Fruit fly (Drosophila melanogaster) whole organism, prepupa: ENCODE measurements around the gene CG11737.

Experiments used
- Blimp-1 ChIP-seq: fragments of 200-800 bp; sonication (Bioruptor generic); optimal IDR thresholded peaks from 3 replicates; lab custom pipeline; 2017; ENCODE audit warnings: missing biosample characterization, missing genetic modification characterization, mild to moderate bottlenecking, moderate library complexity, missing genetic modification reagents
- CG16779 ChIP-seq: fragments of 200-800 bp; sonication (Bioruptor generic); optimal IDR thresholded peaks from 3 replicates; lab custom pipeline; 2017; ENCODE audit warnings: missing biosample characterization, mild to moderate bottlenecking, missing genetic modification characterization
- CG6854 ChIP-seq: fragments of 200-800 bp; sonication (Bioruptor generic); optimal IDR thresholded peaks from 2 replicates; lab custom pipeline; 2017; ENCODE audit warnings: missing biosample characterization, mild to moderate bottlenecking, missing genetic modification characterization
- CG8632 ChIP-seq: fragments of 200-800 bp; sonication (Bioruptor generic); optimal IDR thresholded peaks from 3 replicates; lab custom pipeline; 2016; ENCODE audit warnings: missing biosample characterization, missing genetic modification characterization
- Eip75B ChIP-seq: fragments of 200-800 bp; sonication (Bioruptor generic); optimal IDR thresholded peaks from 3 replicates; lab custom pipeline; 2016; ENCODE audit warnings: missing biosample characterization, missing genetic modification characterization
- Gug ChIP-seq: fragments of 200-800 bp; sonication (Bioruptor generic); IDR thresholded peaks from 2 replicates; pipeline ENCODE4 v1.3.6; 2022; ENCODE audit warnings: missing biosample characterization, missing genetic modification characterization
- Sox14 ChIP-seq: fragments of 200-800 bp; sonication (Bioruptor generic); optimal IDR thresholded peaks from 3 replicates; lab custom pipeline; 2016; ENCODE audit warnings: missing biosample characterization, missing genetic modification characterization
- lz ChIP-seq: fragments of 200-800 bp; sonication (Bioruptor generic); optimal IDR thresholded peaks from 3 replicates; lab custom pipeline; 2016; ENCODE audit warnings: missing biosample characterization, missing genetic modification characterization
- vri ChIP-seq: fragments of 200-800 bp; sonication (Bioruptor generic); optimal IDR thresholded peaks from 3 replicates; lab custom pipeline; 2016; ENCODE audit warnings: missing biosample characterization, mild to moderate bottlenecking, missing genetic modification characterization

- TF ChIP-seq CG8632 (no peak), vri (GFP tag; lab: Kevin White, UChicago) (no peak), CG16779 (tag; lab: Kevin White, UChicago) (no peak), CG6854 (GFP tag; lab: Kevin White, UChicago) (no peak), Blimp-1 (GFP tag; lab: Kevin White, UChicago) (no peak), Eip75B (peak; percentile 13), lz (GFP tag; lab: Kevin White, UChicago) (no peak), Sox14 (GFP tag; lab: Kevin White, UChicago) (no peak), Gug (GFP tag; lab: Robert Waterston, UW) (no peak)
Measured at dm6 chr3R:8477361-8478007, 40.2 kb upstream of the CG11737 start, which contains the start of gene CG45263.
